Fruit fly (Drosophila melanogaster) whole organism, embryonic: ENCODE results near the gene sima.

Source experiments
- CG18599 ChIP-seq: fragments of 200-800 bp; sonication (Bioruptor generic); optimal IDR thresholded peaks from 3 replicates; lab custom pipeline; 2017; ENCODE audit warnings: missing biosample characterization, missing genetic modification characterization, mild to moderate bottlenecking, moderate library complexity, missing genetic modification reagents
- CG7839 ChIP-seq: fragments of 200-800 bp; sonication (Bioruptor generic); optimal IDR thresholded peaks from 3 replicates; lab custom pipeline; 2018; ENCODE audit warnings: missing biosample characterization, mild to moderate bottlenecking, missing genetic modification characterization, moderate library complexity
- Med ChIP-seq: fragments of 200-800 bp; sonication (Bioruptor generic); peaks from one replicate; lab custom pipeline; 2016; ENCODE audit warnings: missing biosample characterization, missing genetic modification characterization, mild to moderate bottlenecking, inconsistent platforms, moderate library complexity
- NC2α ChIP-seq: fragments of 200-800 bp; sonication (Bioruptor generic); optimal IDR thresholded peaks from 2 replicates; lab custom pipeline; 2016; ENCODE audit warnings: missing biosample characterization, missing genetic modification characterization
- ind ChIP-seq: fragments of 200-800 bp; sonication (Bioruptor generic); optimal IDR thresholded peaks from 3 replicates; lab custom pipeline; 2016; ENCODE audit warnings: missing biosample characterization, missing genetic modification characterization
- pfk ChIP-seq: fragments of 200-800 bp; sonication (Bioruptor generic); optimal IDR thresholded peaks from 2 replicates; lab custom pipeline; 2018; ENCODE audit warnings: missing biosample characterization, mild to moderate bottlenecking, missing genetic modification characterization, moderate library complexity
- schlank ChIP-seq: fragments of 200-800 bp; sonication (Bioruptor generic); optimal IDR thresholded peaks from 2 replicates; lab custom pipeline; 2018; ENCODE audit warnings: missing biosample characterization, mild to moderate bottlenecking, missing genetic modification characterization
- tin ChIP-seq: fragments of 200-800 bp; sonication (Bioruptor generic); optimal IDR thresholded peaks from 3 replicates; lab custom pipeline; 2016; ENCODE audit warnings: missing biosample characterization, missing genetic modification characterization

DNA sequence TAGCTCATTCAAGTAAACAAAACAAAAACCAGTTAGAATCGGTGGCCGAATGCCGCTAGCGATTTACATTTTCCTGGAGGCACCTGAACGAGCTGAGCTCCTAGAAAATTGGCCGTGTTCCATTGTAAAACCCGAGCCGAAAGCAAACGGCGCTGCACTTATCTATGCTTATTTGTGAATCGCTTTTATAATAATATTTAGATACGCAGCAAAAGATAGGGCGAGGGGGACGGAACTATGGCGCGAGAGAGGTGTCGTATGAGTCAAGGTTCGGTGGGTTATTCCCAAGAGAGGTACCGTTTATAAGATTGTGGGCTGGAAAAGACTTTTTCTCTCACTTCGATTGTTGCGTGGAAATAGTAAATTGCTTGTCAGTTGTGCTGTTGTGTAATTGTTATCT, 5.6 kb downstream of the sima start:
- TF ChIP-seq tin (GFP tag; lab: Kevin White, UChicago) (no peak), Med (GFP tag; lab: Kevin White, UChicago) (peak; percentile 66), pfk (GFP tag; lab: Kevin White, UChicago) (no peak), CG7839 (tag; lab: Kevin White, UChicago) (no peak), NC2α (GFP tag; lab: Kevin White, UChicago) (no peak), CG18599 (GFP tag; lab: Kevin White, UChicago) (peak; percentile 41), ind (no peak), schlank (tag; lab: Kevin White, UChicago) (no peak)
